Worm (Caenorhabditis elegans) whole organism, L2 larva: ENCODE data around the gene sec-61.A.

Experiments
- C34F6.9 ChIP-seq: fragments of 150-350 bp; optimal IDR thresholded peaks from 2 replicates; lab custom pipeline; 2014; ENCODE audit warnings: missing biosample characterization, missing genetic modification characterization
- F13H6.1 ChIP-seq: sonication (generic microtip); optimal IDR thresholded peaks from 2 replicates; lab custom pipeline; 2016; ENCODE audit warnings: missing genetic modification characterization, missing compliant biosample characterization
- R02D3.7 ChIP-seq: fragments of 150-350 bp; optimal IDR thresholded peaks from 2 replicates; lab custom pipeline; 2014; ENCODE audit warnings: missing biosample characterization, missing genetic modification characterization
- Y55F3AM.14 ChIP-seq: fragments of 200-800 bp; sonication (Bioruptor generic); optimal IDR thresholded peaks from 2 replicates; lab custom pipeline; 2018; ENCODE audit warnings: mild to moderate bottlenecking, missing genetic modification characterization, missing compliant biosample characterization
- ZK546.5 ChIP-seq: sonication (generic microtip); optimal IDR thresholded peaks from 2 replicates; lab custom pipeline; 2017; ENCODE audit warnings: missing biosample characterization, missing genetic modification characterization
- ama-1 ChIP-seq: fragments of 150-350 bp; optimal IDR thresholded peaks from 2 replicates; lab custom pipeline; 2018; ENCODE audit warnings: inconsistent platforms
- blmp-1 ChIP-seq: sonication (generic microtip); optimal IDR thresholded peaks from 2 replicates; lab custom pipeline; 2017; ENCODE audit warnings: missing genetic modification characterization, mild to moderate bottlenecking, missing compliant biosample characterization, antibody characterized with exemption, moderate library complexity; ENCODE audit not compliant: insufficient read depth
- ceh-16 ChIP-seq: fragments of 150-350 bp; optimal IDR thresholded peaks from 2 replicates; lab custom pipeline; 2014; ENCODE audit warnings: missing biosample characterization, missing genetic modification characterization
- ceh-82 ChIP-seq: fragments of 150-350 bp; optimal IDR thresholded peaks from 2 replicates; lab custom pipeline; 2014; ENCODE audit warnings: missing biosample characterization, missing genetic modification characterization
- crh-2 ChIP-seq: sonication (generic microtip); optimal IDR thresholded peaks from 2 replicates; lab custom pipeline; 2017; ENCODE audit warnings: missing biosample characterization, missing genetic modification characterization
- dmd-4 ChIP-seq: sonication (generic microtip); optimal IDR thresholded peaks from 2 replicates; lab custom pipeline; 2017; ENCODE audit warnings: missing biosample characterization, missing genetic modification characterization
- egl-27 ChIP-seq: sonication (generic microtip); optimal IDR thresholded peaks from 3 replicates; lab custom pipeline; 2017; ENCODE audit warnings: missing biosample characterization, missing genetic modification reagents, missing genetic modification characterization
- elt-1 ChIP-seq: fragments of 150-350 bp; optimal IDR thresholded peaks from 2 replicates; lab custom pipeline; 2014; ENCODE audit warnings: missing biosample characterization, missing genetic modification characterization
- elt-3 ChIP-seq: sonication (generic microtip); optimal IDR thresholded peaks from 2 replicates; lab custom pipeline; 2017; ENCODE audit warnings: missing biosample characterization, missing genetic modification characterization
- fos-1 ChIP-seq: fragments of 150-350 bp; optimal IDR thresholded peaks from 2 replicates; lab custom pipeline; 2014; ENCODE audit warnings: missing biosample characterization, missing genetic modification characterization
- gmeb-1 ChIP-seq: fragments of 150-350 bp; optimal IDR thresholded peaks from 2 replicates; lab custom pipeline; 2014; ENCODE audit warnings: missing biosample characterization, missing genetic modification characterization
- lin-11 ChIP-seq: fragments of 150-350 bp; sonication (generic microtip); optimal IDR thresholded peaks from 2 replicates; lab custom pipeline; 2014; ENCODE audit warnings: missing biosample characterization, missing genetic modification characterization, inconsistent platforms, mixed read lengths
- lin-13 ChIP-seq: fragments of 150-350 bp; optimal IDR thresholded peaks from 2 replicates; lab custom pipeline; 2014; ENCODE audit warnings: missing biosample characterization, missing genetic modification reagents, missing genetic modification characterization
- lin-39 ChIP-seq: fragments of 150-350 bp; optimal IDR thresholded peaks from 2 replicates; lab custom pipeline; 2014; ENCODE audit warnings: missing biosample characterization, missing genetic modification reagents, missing genetic modification characterization
- lsy-2 ChIP-seq, 2 experiments: fragments of 150-350 bp in 1 of 2; sonication (generic microtip) in 1 of 2; optimal IDR thresholded peaks; 2 replicates each; lab custom pipeline; 2014 to 2017; ENCODE audit warnings: missing biosample characterization in 2 of 2, missing genetic modification characterization in 2 of 2
- mab-5 ChIP-seq: fragments of 150-350 bp; optimal IDR thresholded peaks from 2 replicates; lab custom pipeline; 2014; ENCODE audit warnings: missing biosample characterization, missing genetic modification characterization
- mbf-1 ChIP-seq: sonication (generic microtip); optimal IDR thresholded peaks from 2 replicates; lab custom pipeline; 2017; ENCODE audit warnings: missing biosample characterization, missing genetic modification characterization
- mdl-1 ChIP-seq, 2 experiments: fragments of 150-350 bp in 1 of 2; sonication (generic microtip) in 1 of 2; optimal IDR thresholded peaks; 2 replicates each; lab custom pipeline; 2017; ENCODE audit warnings: missing biosample characterization in 2 of 2, missing genetic modification characterization in 2 of 2
- nhr-11 ChIP-seq: fragments of 150-350 bp; optimal IDR thresholded peaks from 2 replicates; lab custom pipeline; 2014; ENCODE audit warnings: missing biosample characterization, missing genetic modification characterization
- nhr-12 ChIP-seq: fragments of 150-350 bp; optimal IDR thresholded peaks from 2 replicates; lab custom pipeline; 2014; ENCODE audit warnings: missing biosample characterization, missing genetic modification characterization
- nhr-129 ChIP-seq: fragments of 150-350 bp; optimal IDR thresholded peaks from 2 replicates; lab custom pipeline; 2014; ENCODE audit warnings: missing biosample characterization, missing genetic modification characterization
- nhr-21 ChIP-seq: fragments of 150-350 bp; optimal IDR thresholded peaks from 2 replicates; lab custom pipeline; 2014; ENCODE audit warnings: missing biosample characterization, missing genetic modification characterization
- nhr-25 ChIP-seq: fragments of 150-350 bp; sonication (generic microtip); optimal IDR thresholded peaks from 3 replicates; lab custom pipeline; 2014; ENCODE audit warnings: missing biosample characterization, missing genetic modification characterization
- peb-1 ChIP-seq: fragments of 150-350 bp; optimal IDR thresholded peaks from 2 replicates; lab custom pipeline; 2014; ENCODE audit warnings: missing biosample characterization, missing genetic modification characterization
- sem-4 ChIP-seq: fragments of 150-350 bp; optimal IDR thresholded peaks from 2 replicates; lab custom pipeline; 2014; ENCODE audit warnings: missing biosample characterization, missing genetic modification reagents, missing genetic modification characterization
- skn-1 ChIP-seq: sonication (generic microtip); optimal IDR thresholded peaks from 2 replicates; lab custom pipeline; 2017; ENCODE audit warnings: missing biosample characterization, missing genetic modification characterization
- sma-3 ChIP-seq: sonication (generic microtip); optimal IDR thresholded peaks from 2 replicates; lab custom pipeline; 2016; ENCODE audit warnings: missing genetic modification reagents, missing genetic modification characterization, missing compliant biosample characterization
- sma-9 ChIP-seq, 2 experiments: fragments of 150-350 bp in 1 of 2; sonication (generic microtip) in 1 of 2; optimal IDR thresholded peaks; 2 replicates each; lab custom pipeline; 2014 to 2016; ENCODE audit warnings: missing genetic modification characterization in 2 of 2, mild to moderate bottlenecking in 1 of 2, missing biosample characterization in 1 of 2, missing compliant biosample characterization in 1 of 2, missing genetic modification reagents in 1 of 2, moderate library complexity in 1 of 2
- snpc-4 ChIP-seq: fragments of 150-350 bp; optimal IDR thresholded peaks from 2 replicates; lab custom pipeline; 2014; ENCODE audit warnings: missing biosample characterization, missing genetic modification characterization
- unc-39 ChIP-seq: fragments of 150-350 bp; optimal IDR thresholded peaks from 2 replicates; lab custom pipeline; 2014; ENCODE audit warnings: missing biosample characterization, missing genetic modification characterization
- unc-55 ChIP-seq: fragments of 150-350 bp; sonication (generic microtip); optimal IDR thresholded peaks from 3 replicates; lab custom pipeline; 2014; ENCODE audit warnings: missing biosample characterization, missing genetic modification reagents, missing genetic modification characterization
- zag-1 ChIP-seq: fragments of 150-350 bp; optimal IDR thresholded peaks from 2 replicates; lab custom pipeline; 2014; ENCODE audit warnings: missing biosample characterization, missing genetic modification characterization
- ztf-1 ChIP-seq: fragments of 200-800 bp; sonication (Bioruptor generic); conservative IDR thresholded peaks from 2 replicates; pipeline ENCODE4 v1.3.6; 2022; ENCODE audit warnings: missing genetic modification characterization, missing compliant biosample characterization
- ztf-4 ChIP-seq: fragments of 150-350 bp; optimal IDR thresholded peaks from 2 replicates; lab custom pipeline; 2014; ENCODE audit warnings: missing biosample characterization, missing genetic modification characterization

Gene sec-61.A

DNA sequence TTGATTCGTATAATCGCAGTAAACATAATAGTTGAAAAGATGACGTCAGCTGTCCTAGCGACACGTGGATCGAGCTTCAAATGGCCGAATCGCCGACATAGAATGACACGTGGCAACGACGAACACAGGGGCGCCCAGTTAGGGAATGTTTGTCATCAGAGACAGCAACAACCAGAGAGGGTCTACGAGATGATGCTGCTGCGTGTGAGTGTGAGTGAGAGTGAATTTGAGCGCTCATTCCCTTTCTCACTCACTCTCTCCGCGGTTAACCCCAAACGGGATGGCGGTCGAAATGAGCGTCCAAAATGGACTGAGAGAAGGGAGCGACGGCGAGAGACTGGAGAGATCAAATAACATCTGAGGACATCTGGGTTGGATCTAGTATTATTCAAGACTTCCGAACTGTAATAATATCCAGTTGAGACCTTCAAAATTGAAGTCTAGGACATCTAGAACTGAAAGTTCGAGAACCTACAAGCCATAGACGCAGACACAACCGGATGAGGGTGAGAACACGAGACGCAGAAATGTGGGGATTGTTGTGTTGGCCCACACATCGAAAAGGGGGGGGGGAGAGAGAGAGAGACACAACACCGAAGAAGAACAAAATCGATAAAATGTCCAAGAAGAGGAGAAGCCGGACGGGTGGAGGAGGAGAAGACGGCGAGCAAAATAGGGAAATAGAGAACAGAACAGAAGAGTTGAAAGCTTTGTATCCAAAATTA lies 31.0 kb downstream of the sec-61.A start:
- TF ChIP-seq ceh-16 (tag; lab: Kevin White, UChicago) (peak; percentile 54), gmeb-1 (tag; lab: Kevin White, UChicago) (no peak), unc-55 (peak; percentile 68), ZK546.5 (tag; lab: Kevin White, UChicago) (no peak), nhr-21 (tag; lab: Kevin White, UChicago) (peak; percentile 10), crh-2 (peak; percentile 97), zag-1 (tag; lab: Kevin White, UChicago) (no peak), nhr-25 (tag; lab: Kevin White, UChicago) (peak; percentile 65), sma-3 (peak; percentile 30), skn-1 (tag; lab: Kevin White, UChicago) (no peak), lsy-2 (tag; optimal IDR thresholded peaks at IDR 0.05; lab: Kevin White, UChicago) (peak; percentile 4 to 47), ztf-1 (GFP tag; lab: Robert Waterston, UW) (no peak), mbf-1 (no peak), lin-13 (peak; percentile 71), sma-9 (GFP tag; optimal IDR thresholded peaks at IDR 0.05; lab: Kevin White, UChicago) (peak; percentile 38), sma-9 (tag; optimal IDR thresholded peaks at IDR 0.05; lab: Kevin White, UChicago) (no peak), blmp-1 (tag; lab: Kevin White, UChicago) (peak; percentile 96), C34F6.9 (tag; lab: Kevin White, UChicago) (peak; percentile 71), lin-39 (no peak), elt-3 (no peak), nhr-129 (tag; lab: Kevin White, UChicago) (peak; percentile 89), elt-1 (no peak), sem-4 (tag; lab: Kevin White, UChicago) (peak; percentile 38), fos-1 (tag; lab: Kevin White, UChicago) (peak; percentile 50), snpc-4 (tag; lab: Kevin White, UChicago) (peak; percentile 53), F13H6.1 (tag; lab: Kevin White, UChicago) (peak; percentile 61), ztf-4 (tag; lab: Kevin White, UChicago) (peak; percentile 46), mdl-1 (tag; optimal IDR thresholded peaks at IDR 0.05; lab: Kevin White, UChicago) (peak; percentile 16 to 22)

- TF ChIP-seq lsy-2 (tag; optimal IDR thresholded peaks at IDR 0.05; lab: Kevin White, UChicago) (peak in 1 of 2 experiments; percentile 33), nhr-12 (tag; lab: Kevin White, UChicago) (no peak), ama-1 (lab: Kevin White, UChicago) (peak; percentile 45), sma-9 (GFP tag; optimal IDR thresholded peaks at IDR 0.05; lab: Kevin White, UChicago) (no peak), sma-9 (tag; optimal IDR thresholded peaks at IDR 0.05; lab: Kevin White, UChicago) (no peak), dmd-4 (tag; lab: Kevin White, UChicago) (no peak), unc-39 (no peak)
These were observed 32.3 kb downstream of the sec-61.A start, which contains the start of gene gdi-1 for ce11 chrIV:14792602-14793232. Gene gdi-1 (minus strand): TSS chrIV:14792887.

DNA sequence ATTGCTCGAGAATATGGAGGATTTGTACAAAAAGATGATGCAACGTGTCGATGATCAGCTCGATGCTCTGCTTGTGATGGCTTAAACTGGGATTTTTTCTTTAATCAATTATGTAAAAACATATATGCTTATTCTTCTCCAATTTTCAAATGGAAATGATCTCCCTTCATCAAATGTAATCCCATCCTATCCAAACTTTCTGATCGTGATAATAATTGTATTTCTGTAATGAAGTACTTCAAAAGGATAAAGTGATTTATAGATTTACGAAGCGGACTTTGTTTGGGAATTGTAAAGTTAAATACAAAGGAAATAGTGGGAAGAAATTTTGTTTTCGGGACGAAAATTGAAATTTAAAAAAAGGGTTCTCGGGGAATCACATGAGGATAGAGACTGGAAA lies 34.5 kb downstream of the sec-61.A start:
- no peak for TF ChIP-seq nhr-12 (tag; lab: Kevin White, UChicago)
- peak in 1 of 2 experiments; percentile 13 for TF ChIP-seq lsy-2 (tag; optimal IDR thresholded peaks at IDR 0.05; lab: Kevin White, UChicago)
- TF ChIP-seq ama-1 (lab: Kevin White, UChicago) = peak; percentile 18
- TF ChIP-seq, all 48 proteins: peak for 2

DNA sequence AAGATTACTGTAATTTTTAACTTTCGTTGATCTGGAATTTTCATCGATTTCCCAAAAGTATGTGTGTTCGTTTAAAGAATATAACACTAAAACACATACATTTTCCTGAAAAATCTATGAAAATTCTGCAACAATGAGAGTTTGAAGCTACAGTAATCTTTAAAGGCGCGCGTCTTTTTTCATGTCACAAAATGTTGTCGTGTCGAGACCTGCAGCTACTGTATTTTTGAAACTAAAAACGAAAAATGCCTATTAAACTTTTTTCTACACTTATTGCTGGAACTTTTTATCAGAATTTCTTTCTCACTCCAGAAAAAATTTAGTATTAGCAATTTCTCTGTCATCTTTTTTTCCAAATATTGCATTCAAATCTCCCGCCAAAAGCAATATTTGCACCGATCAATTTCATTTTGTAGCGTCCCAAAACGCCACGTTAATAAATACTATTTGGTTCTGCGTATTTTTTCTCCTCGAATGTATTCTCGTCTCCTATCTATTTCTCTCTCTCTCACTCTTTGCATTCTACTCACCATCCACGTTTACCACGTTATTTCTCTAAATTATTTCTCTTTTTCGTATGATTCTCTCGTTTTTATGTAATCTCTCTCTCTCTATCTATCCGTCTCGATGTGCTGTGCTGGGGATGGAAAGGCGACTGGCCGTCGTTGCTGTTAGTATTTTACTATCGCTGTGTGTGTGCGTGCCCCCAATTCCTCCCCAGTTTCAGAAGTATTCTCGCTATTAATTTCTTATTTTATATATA lies 38.5 kb downstream of the sec-61.A start, which contains the start of gene melo-1:
Gene melo-1 (plus strand): TSS at position 658 of the 763 bp plus-strand sequence.
- TF ChIP-seq egl-27 (peak; percentile 5), mab-5 (tag; lab: Kevin White, UChicago) (peak; percentile 23), unc-55 (peak; percentile 56), peb-1 (tag; lab: Kevin White, UChicago) (no peak), lsy-2 (tag; optimal IDR thresholded peaks at IDR 0.05; lab: Kevin White, UChicago) (peak in 1 of 2 experiments; percentile 62), nhr-129 (tag; lab: Kevin White, UChicago) (peak; percentile 22), ama-1 (lab: Kevin White, UChicago) (peak; percentile 25), nhr-12 (tag; lab: Kevin White, UChicago) (no peak), crh-2 (peak; percentile 86), R02D3.7 (tag; lab: Kevin White, UChicago) (no peak), dmd-4 (tag; lab: Kevin White, UChicago) (no peak), mbf-1 (no peak), sma-3 (peak; percentile 39), fos-1 (tag; lab: Kevin White, UChicago) (peak; percentile 32), lin-11 (tag; lab: Kevin White, UChicago) (no peak), Y55F3AM.14 (GFP tag; lab: Kevin White, UChicago) (no peak), elt-3 (no peak), ztf-4 (tag; lab: Kevin White, UChicago) (no peak), elt-1 (no peak), nhr-11 (tag; lab: Kevin White, UChicago) (no peak), C34F6.9 (tag; lab: Kevin White, UChicago) (peak; percentile 90), skn-1 (tag; lab: Kevin White, UChicago) (no peak), unc-39 (no peak), sem-4 (tag; lab: Kevin White, UChicago) (no peak), lin-13 (peak; percentile 36), ceh-82 (no peak), nhr-25 (tag; lab: Kevin White, UChicago) (peak; percentile 17), gmeb-1 (tag; lab: Kevin White, UChicago) (peak; percentile 60)
